Worm (Caenorhabditis elegans) whole organism, young adult: ENCODE data around the gene B0302.5.
A peak's percentile ranks its signal among the peaks of the same experiment; 100 is the strongest.

Source experiments
- B0019.2 ChIP-seq: fragments of 200-800 bp; sonication (Bioruptor generic); conservative IDR thresholded peaks from 2 replicates; pipeline ENCODE4 v1.3.6; 2022; ENCODE audit warnings: missing genetic modification reagents, missing genetic modification characterization, missing compliant biosample characterization
- F22D6.2 ChIP-seq: sonication (generic microtip); optimal IDR thresholded peaks from 2 replicates; lab custom pipeline; 2016; ENCODE audit warnings: mild to moderate bottlenecking, missing genetic modification characterization, missing compliant biosample characterization
- F23B12.7 ChIP-seq: sonication (generic microtip); optimal IDR thresholded peaks from 2 replicates; lab custom pipeline; 2017; ENCODE audit warnings: missing genetic modification characterization, mild to moderate bottlenecking, missing compliant biosample characterization, antibody characterized with exemption, moderate library complexity; ENCODE audit not compliant: insufficient read depth
- F33H1.4 ChIP-seq: fragments of 200-800 bp; sonication (Bioruptor generic); IDR thresholded peaks from 2 replicates; pipeline ENCODE4 v1.3.6; 2022; ENCODE audit warnings: missing genetic modification reagents, missing genetic modification characterization, missing compliant biosample characterization
- F49E8.2 ChIP-seq: sonication (generic microtip); optimal IDR thresholded peaks from 3 replicates; lab custom pipeline; 2017; ENCODE audit warnings: missing genetic modification characterization, mild to moderate bottlenecking, missing compliant biosample characterization, antibody characterized with exemption, moderate library complexity; ENCODE audit not compliant: insufficient read depth
- F57A8.1 ChIP-seq: fragments of 200-800 bp; sonication (Bioruptor generic); optimal IDR thresholded peaks from 2 replicates; lab custom pipeline; 2018; ENCODE audit warnings: mild to moderate bottlenecking, missing genetic modification characterization, moderate library complexity, missing compliant biosample characterization
- T07F8.4 ChIP-seq: sonication (generic microtip); optimal IDR thresholded peaks from 2 replicates; lab custom pipeline; 2016; ENCODE audit warnings: mild to moderate bottlenecking, missing genetic modification characterization, moderate library complexity, missing compliant biosample characterization
- Y67H2A.10 ChIP-seq: fragments of 200-800 bp; sonication (Bioruptor generic); conservative IDR thresholded peaks from 2 replicates; pipeline ENCODE4 v1.3.6; 2022; ENCODE audit warnings: missing genetic modification reagents, missing genetic modification characterization, missing compliant biosample characterization
- ZK185.1 ChIP-seq: sonication (generic microtip); optimal IDR thresholded peaks from 2 replicates; lab custom pipeline; 2016; ENCODE audit warnings: mild to moderate bottlenecking, missing genetic modification characterization, missing compliant biosample characterization; ENCODE audit not compliant: poor library complexity, severe bottlenecking
- ama-1 ChIP-seq, 3 experiments: fragments of 150-350 bp in 1 of 3; sonication (generic microtip) in 2 of 3; optimal IDR thresholded peaks; 2 replicates each; lab custom pipeline; 2014 to 2018; ENCODE audit warnings: missing biosample characterization in 2 of 3, missing genetic modification characterization in 2 of 3, missing genetic modification reagents in 2 of 3
- aptf-3 ChIP-seq: fragments of 200-800 bp; sonication (Bioruptor generic); IDR thresholded peaks from 2 replicates; pipeline ENCODE4 v1.3.6; 2022; ENCODE audit warnings: missing genetic modification characterization, missing compliant biosample characterization
- attf-5 ChIP-seq: fragments of 200-800 bp; sonication (Bioruptor generic); optimal IDR thresholded peaks from 2 replicates; lab custom pipeline; 2018; ENCODE audit warnings: mild to moderate bottlenecking, missing genetic modification characterization, missing compliant biosample characterization
- attf-6 ChIP-seq: fragments of 200-800 bp; sonication (Bioruptor generic); IDR thresholded peaks from 2 replicates; pipeline ENCODE4 v1.3.6; 2022; ENCODE audit warnings: missing genetic modification reagents, missing genetic modification characterization, missing compliant biosample characterization
- bed-2 ChIP-seq: fragments of 200-800 bp; sonication (Bioruptor generic); IDR thresholded peaks from 2 replicates; pipeline ENCODE4 v1.3.6; 2022; ENCODE audit warnings: missing genetic modification reagents, missing genetic modification characterization, missing compliant biosample characterization
- cebp-1 ChIP-seq, 2 experiments: fragments of 200-800 bp in 1 of 2; sonication (Bioruptor generic) in 1 of 2; sonication (generic microtip) in 1 of 2; IDR thresholded peaks in 1 of 2; optimal IDR thresholded peaks in 1 of 2; 2 replicates each; pipeline versions ENCODE4 v1.3.6 to Lab custom; 2017 to 2022; ENCODE audit warnings: missing compliant biosample characterization in 2 of 2, missing genetic modification characterization in 2 of 2, mild to moderate bottlenecking in 1 of 2, missing genetic modification reagents in 1 of 2, moderate library complexity in 1 of 2
- cebp-2 ChIP-seq: fragments of 200-800 bp; sonication (Bioruptor generic); IDR thresholded peaks from 2 replicates; pipeline ENCODE4 v1.3.6; 2022; ENCODE audit warnings: missing genetic modification characterization, missing compliant biosample characterization
- ceh-100 ChIP-seq: fragments of 200-800 bp; sonication (Bioruptor generic); IDR thresholded peaks from 2 replicates; pipeline ENCODE4 v1.3.6; 2022; ENCODE audit warnings: missing genetic modification reagents, missing genetic modification characterization, missing compliant biosample characterization
- ceh-40 ChIP-seq: fragments of 200-800 bp; sonication (Bioruptor generic); IDR thresholded peaks from 2 replicates; pipeline ENCODE4 v1.3.6; 2022; ENCODE audit warnings: missing genetic modification characterization, missing compliant biosample characterization
- egrh-3 ChIP-seq: fragments of 200-800 bp; sonication (Bioruptor generic); IDR thresholded peaks from 2 replicates; pipeline ENCODE4 v1.3.6; 2022; ENCODE audit warnings: missing genetic modification reagents, missing genetic modification characterization, missing compliant biosample characterization
- ets-4 ChIP-seq: fragments of 200-800 bp; sonication (Bioruptor generic); optimal IDR thresholded peaks from 2 replicates; lab custom pipeline; 2018; ENCODE audit warnings: mild to moderate bottlenecking, missing genetic modification characterization, missing compliant biosample characterization
- fkh-3 ChIP-seq: sonication (generic microtip); optimal IDR thresholded peaks from 2 replicates; lab custom pipeline; 2016; ENCODE audit warnings: mild to moderate bottlenecking, missing genetic modification characterization, missing compliant biosample characterization
- gei-17 ChIP-seq: fragments of 200-800 bp; sonication (Bioruptor generic); optimal IDR thresholded peaks from 2 replicates; lab custom pipeline; 2018; ENCODE audit warnings: mild to moderate bottlenecking, missing genetic modification characterization, missing compliant biosample characterization
- him-1 ChIP-seq: sonication (generic microtip); optimal IDR thresholded peaks from 2 replicates; lab custom pipeline; 2016; ENCODE audit warnings: missing genotype, missing genetic modification reagents, missing genetic modification characterization, missing compliant biosample characterization
- hlh-26 ChIP-seq: fragments of 200-800 bp; sonication (Bioruptor generic); conservative IDR thresholded peaks from 2 replicates; pipeline ENCODE4 v1.3.6; 2022; ENCODE audit warnings: missing genetic modification reagents, missing genetic modification characterization, missing compliant biosample characterization
- hrde-1 ChIP-seq: sonication (generic microtip); optimal IDR thresholded peaks from 2 replicates; lab custom pipeline; 2016; ENCODE audit warnings: missing genetic modification characterization, mild to moderate bottlenecking, missing compliant biosample characterization, moderate library complexity, missing genotype, missing genetic modification reagents, borderline replicate concordance
- lag-1 ChIP-seq: fragments of 200-800 bp; sonication (Bioruptor generic); IDR thresholded peaks from 2 replicates; pipeline ENCODE4 v1.3.6; 2022; ENCODE audit warnings: missing genetic modification reagents, missing genetic modification characterization, missing compliant biosample characterization
- let-526 ChIP-seq: fragments of 200-800 bp; sonication (Bioruptor generic); IDR thresholded peaks from 2 replicates; pipeline ENCODE4 v1.3.6; 2022; ENCODE audit warnings: missing genetic modification reagents, missing genetic modification characterization, missing compliant biosample characterization
- lin-26 ChIP-seq: fragments of 200-800 bp; sonication (Bioruptor generic); IDR thresholded peaks from 2 replicates; pipeline ENCODE4 v1.3.6; 2022; ENCODE audit warnings: missing genetic modification reagents, missing genetic modification characterization, missing compliant biosample characterization
- lir-1 ChIP-seq: fragments of 200-800 bp; sonication (Bioruptor generic); conservative IDR thresholded peaks from 2 replicates; pipeline ENCODE4 v1.3.6; 2022; ENCODE audit warnings: missing genetic modification reagents, missing genetic modification characterization, missing compliant biosample characterization
- madf-3 ChIP-seq: fragments of 200-800 bp; sonication (Bioruptor generic); IDR thresholded peaks from 2 replicates; pipeline ENCODE4 v1.3.6; 2022; ENCODE audit warnings: missing genetic modification reagents, missing genetic modification characterization, missing compliant biosample characterization
- mcd-1 ChIP-seq: fragments of 200-800 bp; sonication (Bioruptor generic); IDR thresholded peaks from 2 replicates; pipeline ENCODE4 v1.3.6; 2022; ENCODE audit warnings: missing genetic modification reagents, missing genetic modification characterization, missing compliant biosample characterization
- mxl-1 ChIP-seq: sonication (generic microtip); optimal IDR thresholded peaks from 2 replicates; lab custom pipeline; 2016; ENCODE audit warnings: missing genetic modification characterization, missing compliant biosample characterization
- nfya-1 ChIP-seq: sonication (generic microtip); optimal IDR thresholded peaks from 2 replicates; lab custom pipeline; 2017; ENCODE audit warnings: antibody characterized with exemption, missing compliant biosample characterization, missing genetic modification characterization, borderline replicate concordance; ENCODE audit not compliant: insufficient read depth
- nfya-2 ChIP-seq: fragments of 200-800 bp; sonication (Bioruptor generic); IDR thresholded peaks from 2 replicates; pipeline ENCODE4 v1.3.6; 2022; ENCODE audit warnings: missing genetic modification reagents, missing genetic modification characterization, missing compliant biosample characterization
- nhr-179 ChIP-seq: sonication (generic microtip); optimal IDR thresholded peaks from 2 replicates; lab custom pipeline; 2016; ENCODE audit warnings: mild to moderate bottlenecking, missing genetic modification characterization, missing compliant biosample characterization
- nhr-80 ChIP-seq: sonication (generic microtip); optimal IDR thresholded peaks from 2 replicates; lab custom pipeline; 2016; ENCODE audit warnings: missing genetic modification characterization, missing compliant biosample characterization
- rec-8 ChIP-seq, 2 experiments: sonication (generic microtip); optimal IDR thresholded peaks; 2 replicates each; lab custom pipeline; 2016; ENCODE audit warnings: mild to moderate bottlenecking in 2 of 2, missing genetic modification characterization in 2 of 2, missing genetic modification reagents in 2 of 2, missing genotype in 2 of 2, missing biosample characterization in 1 of 2, missing compliant biosample characterization in 1 of 2, moderate library complexity in 1 of 2
- snpc-4 ChIP-seq, 5 experiments: fragments of 150-350 bp in 1 of 5; sonication (generic microtip) in 4 of 5; optimal IDR thresholded peaks; 2 replicates each; lab custom pipeline; 2014 to 2018; ENCODE audit warnings: missing genetic modification characterization in 5 of 5, missing biosample characterization in 3 of 5, antibody characterized with exemption in 2 of 5, mild to moderate bottlenecking in 2 of 5, missing compliant biosample characterization in 2 of 5, missing genotype in 2 of 5, moderate library complexity in 2 of 5, missing genetic modification reagents in 1 of 5
- somi-1 ChIP-seq: fragments of 200-800 bp; sonication (Bioruptor generic); optimal IDR thresholded peaks from 2 replicates; lab custom pipeline; 2018; ENCODE audit warnings: mild to moderate bottlenecking, missing genetic modification characterization, missing compliant biosample characterization
- sptf-2 ChIP-seq: fragments of 200-800 bp; sonication (Bioruptor generic); optimal IDR thresholded peaks from 2 replicates; lab custom pipeline; 2018; ENCODE audit warnings: mild to moderate bottlenecking, missing genetic modification characterization, missing compliant biosample characterization
- tbx-9 ChIP-seq: sonication (generic microtip); optimal IDR thresholded peaks from 2 replicates; lab custom pipeline; 2016; ENCODE audit warnings: borderline replicate concordance, missing genetic modification characterization, inconsistent platforms, missing compliant biosample characterization
- ztf-22 ChIP-seq: fragments of 200-800 bp; sonication (Bioruptor generic); optimal IDR thresholded peaks from 2 replicates; lab custom pipeline; 2018; ENCODE audit warnings: mild to moderate bottlenecking, missing genetic modification characterization, moderate library complexity, missing compliant biosample characterization

The B0302.5 gene

DNA sequence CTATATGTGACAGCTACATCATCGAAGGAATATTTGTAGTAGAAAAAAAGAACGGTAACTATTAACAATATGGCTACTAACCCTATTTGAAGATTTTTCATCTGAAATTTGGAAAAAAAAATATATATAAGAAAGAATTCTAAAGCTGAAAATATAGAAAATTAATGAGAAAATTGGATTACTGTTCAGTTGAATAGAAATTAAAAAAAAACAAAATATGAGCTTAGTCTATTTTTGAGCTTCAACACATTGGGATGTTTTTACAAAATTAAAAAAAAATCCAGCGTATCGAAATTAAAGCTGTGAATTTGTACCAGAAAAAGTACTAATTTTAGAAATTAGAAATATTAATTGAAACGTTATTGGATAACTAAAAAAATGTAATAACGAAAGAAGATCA is 14.3 kb upstream of the B0302.5 start, which contains the start of gene T08G2.2:
Gene T08G2.2 (minus strand): TSS at position 101 of the 400 bp plus-strand sequence.
- TF ChIP-seq rec-8 (tag; optimal IDR thresholded peaks at IDR 0.05; lab: Kevin White, UChicago), result no peak
- no peak for TF ChIP-seq nfya-1
- TF ChIP-seq mxl-1 (tag; lab: Kevin White, UChicago), result no peak
- TF ChIP-seq Y67H2A.10 (GFP tag; lab: Robert Waterston, UW), result no peak
- TF ChIP-seq F33H1.4 (GFP tag; lab: Robert Waterston, UW), result no peak
- no peak for TF ChIP-seq ceh-100
- no peak for TF ChIP-seq mcd-1 (GFP tag; lab: Robert Waterston, UW)
- TF ChIP-seq fkh-3 (tag; lab: Kevin White, UChicago), result no peak
- TF ChIP-seq B0019.2 (GFP tag; lab: Robert Waterston, UW), result no peak

DNA sequence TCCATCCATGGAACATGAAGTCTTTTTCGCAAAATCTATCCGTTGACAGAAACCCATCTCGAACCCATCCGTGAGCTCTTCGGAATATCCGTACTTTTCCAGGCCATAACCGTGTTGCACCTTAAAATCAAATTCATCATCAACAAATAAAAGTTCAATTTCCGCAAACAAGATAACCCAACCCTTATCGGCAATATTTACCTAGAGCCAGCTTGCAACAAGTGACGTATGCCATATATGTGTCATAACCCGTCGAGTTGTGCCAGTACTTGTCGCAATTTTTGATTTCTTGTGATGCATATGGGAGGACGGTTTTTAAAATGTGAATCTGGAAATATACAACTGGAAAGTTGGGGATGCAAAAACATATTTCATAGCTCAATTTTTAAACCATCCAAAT is 10.9 kb upstream of the B0302.5 start:
- TF ChIP-seq nhr-80 (tag; lab: Kevin White, UChicago) (peak; percentile 7), ama-1 (optimal IDR thresholded peaks at IDR 0.05; lab: Kevin White, UChicago) (no peak), ama-1 (GFP tag; optimal IDR thresholded peaks at IDR 0.05; lab: Kevin White, UChicago) (no peak), nhr-179 (tag; lab: Kevin White, UChicago) (no peak), ceh-40 (GFP tag; lab: Robert Waterston, UW) (no peak)
- TF ChIP-seq, all 124 proteins: peak for 1

DNA sequence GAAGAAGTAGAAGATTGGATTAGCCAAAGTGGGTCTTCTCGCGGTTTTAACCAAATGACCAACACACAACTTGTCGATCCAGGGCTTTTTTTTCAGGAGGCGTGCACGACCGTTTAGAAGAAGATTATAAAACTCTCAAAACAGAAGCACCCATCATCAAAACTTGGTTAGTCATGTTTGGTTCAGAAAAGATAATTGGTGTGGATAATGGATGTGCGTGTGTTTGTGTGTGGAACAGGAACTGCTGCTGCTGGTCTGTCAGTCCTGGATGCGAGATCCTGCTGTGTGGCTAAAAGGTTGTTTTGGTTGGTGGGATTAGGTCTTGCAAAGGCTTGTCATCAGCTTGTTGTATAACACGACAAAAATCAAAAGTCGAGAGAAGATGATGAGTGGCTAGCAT is 8.5 kb upstream of the B0302.5 start:
- TF ChIP-seq sptf-2 (GFP tag; lab: Kevin White, UChicago), result no peak
- TF ChIP-seq fkh-3 (tag; lab: Kevin White, UChicago), result no peak
- no peak for TF ChIP-seq hlh-26 (GFP tag; lab: Robert Waterston, UW)
- no peak for TF ChIP-seq somi-1 (GFP tag; lab: Kevin White, UChicago)
- no peak for TF ChIP-seq T07F8.4 (tag; lab: Kevin White, UChicago)
- no peak for TF ChIP-seq nfya-2
- TF ChIP-seq lin-26 (GFP tag; lab: Robert Waterston, UW), result no peak
- no peak for TF ChIP-seq attf-6 (GFP tag; lab: Robert Waterston, UW)
- TF ChIP-seq him-1, result no peak
- no peak for TF ChIP-seq lag-1 (GFP tag; lab: Robert Waterston, UW)
- TF ChIP-seq F23B12.7, result no peak
- no peak for TF ChIP-seq ZK185.1 (tag; lab: Kevin White, UChicago)
- no peak for TF ChIP-seq lir-1 (GFP tag; lab: Robert Waterston, UW)
- TF ChIP-seq tbx-9, result no peak
- no peak for TF ChIP-seq F57A8.1 (GFP tag; lab: Kevin White, UChicago)

DNA sequence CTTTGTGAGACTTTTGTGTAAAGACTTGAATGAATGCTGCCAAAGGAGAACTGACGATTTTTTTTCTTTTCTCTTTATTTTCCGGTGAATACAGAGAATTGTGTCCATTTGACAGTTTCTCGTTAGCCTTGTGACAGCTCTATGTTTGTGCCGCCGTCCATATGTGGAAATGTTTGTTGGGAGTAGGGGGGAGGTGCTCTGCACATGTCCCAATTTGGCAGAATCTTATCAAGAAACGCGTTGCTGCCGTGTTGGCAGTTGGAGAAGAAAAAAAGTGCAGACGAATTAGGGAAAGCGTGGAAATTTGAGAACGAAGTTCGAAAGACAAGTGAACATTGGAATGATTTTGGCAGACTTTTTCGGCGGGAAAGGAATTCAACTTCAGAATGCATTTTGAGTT is 2.9 kb upstream of the B0302.5 start:
- TF ChIP-seq bed-2 (GFP tag; lab: Robert Waterston, UW) (no peak), ztf-22 (GFP tag; lab: Kevin White, UChicago) (no peak), F22D6.2 (tag; lab: Kevin White, UChicago) (no peak), attf-5 (no peak), ets-4 (GFP tag; lab: Kevin White, UChicago) (peak; percentile 31), ceh-100 (no peak), cebp-2 (GFP tag; lab: Robert Waterston, UW) (no peak), gei-17 (GFP tag; lab: Kevin White, UChicago) (no peak), snpc-4 (GFP tag; optimal IDR thresholded peaks at IDR 0.05; lab: Kevin White, UChicago) (no peak), snpc-4 (tag; optimal IDR thresholded peaks at IDR 0.05; lab: Kevin White, UChicago) (no peak), hrde-1 (tag; lab: Kevin White, UChicago) (no peak), fkh-3 (tag; lab: Kevin White, UChicago) (no peak), aptf-3 (GFP tag; lab: Robert Waterston, UW) (no peak), let-526 (GFP tag; lab: Robert Waterston, UW) (no peak), cebp-1 (GFP tag; IDR thresholded peaks at IDR 0.05; lab: Robert Waterston, UW) (0 out of 2 replicates have a peak, but pooled peaks have one; percentile 14), cebp-1 (tag; optimal IDR thresholded peaks at IDR 0.05; lab: Kevin White, UChicago) (no peak), nfya-1 (no peak), F49E8.2 (tag; lab: Kevin White, UChicago) (no peak), nhr-80 (tag; lab: Kevin White, UChicago) (peak; percentile 97), madf-3 (no peak), egrh-3 (GFP tag; lab: Robert Waterston, UW) (0 out of 2 replicates have a peak, but pooled peaks have one; percentile 25)
